Fruit fly (Drosophila melanogaster) whole organism, embryonic: Measurements from ENCODE around the gene CG13074.
A peak's percentile ranks its signal among the peaks of the same experiment; 100 is the strongest.

Source experiments
- Bgb ChIP-seq: fragments of 200-800 bp; sonication (Bioruptor generic); IDR thresholded peaks from 2 replicates; pipeline ENCODE4 v1.3.6; 2022; ENCODE audit warnings: missing biosample characterization, missing genetic modification characterization; ENCODE audit not compliant: partially characterized antibody
- Bteb2 ChIP-seq: fragments of 200-800 bp; sonication (Bioruptor generic); optimal IDR thresholded peaks from 2 replicates; lab custom pipeline; 2016; ENCODE audit warnings: missing biosample characterization, missing genetic modification characterization
- CG10209 ChIP-seq: fragments of 200-800 bp; sonication (Bioruptor generic); optimal IDR thresholded peaks from 3 replicates; lab custom pipeline; 2017; ENCODE audit warnings: missing biosample characterization, mild to moderate bottlenecking, missing genetic modification characterization, missing genetic modification reagents
- CG10366 ChIP-seq: fragments of 200-800 bp; sonication (Bioruptor generic); IDR thresholded peaks from 2 replicates; pipeline ENCODE4 v1.3.6; 2022; ENCODE audit warnings: missing biosample characterization, missing genetic modification characterization
- CG10979 ChIP-seq: fragments of 200-800 bp; sonication (Bioruptor generic); optimal IDR thresholded peaks from 2 replicates; lab custom pipeline; 2018; ENCODE audit warnings: missing biosample characterization, mild to moderate bottlenecking, missing genetic modification characterization, moderate library complexity
- CG11093 ChIP-seq: fragments of 200-800 bp; sonication (Bioruptor generic); IDR thresholded peaks from 3 replicates; pipeline ENCODE4 v1.3.6; 2022; ENCODE audit warnings: missing biosample characterization, missing genetic modification characterization
- CG13287 ChIP-seq: fragments of 200-800 bp; sonication (Bioruptor generic); IDR thresholded peaks from 2 replicates; pipeline ENCODE4 v1.3.6; 2022; ENCODE audit warnings: missing biosample characterization, missing genetic modification characterization; ENCODE audit not compliant: partially characterized antibody
- CG3407 ChIP-seq: fragments of 200-800 bp; sonication (Bioruptor generic); optimal IDR thresholded peaks from 2 replicates; lab custom pipeline; 2018; ENCODE audit warnings: missing biosample characterization, mild to moderate bottlenecking, missing genetic modification characterization
- CG5245 ChIP-seq: fragments of 200-800 bp; sonication (Bioruptor generic); optimal IDR thresholded peaks from 3 replicates; lab custom pipeline; 2016; ENCODE audit warnings: missing biosample characterization, missing genetic modification characterization
- CG6272 ChIP-seq: fragments of 200-800 bp; sonication (Bioruptor generic); IDR thresholded peaks from 2 replicates; pipeline ENCODE4 v1.3.6; 2022; ENCODE audit warnings: missing biosample characterization, missing genetic modification characterization
- CG7357 ChIP-seq: fragments of 200-800 bp; sonication (Bioruptor generic); IDR thresholded peaks from 3 replicates; pipeline ENCODE4 v1.3.6; 2022; ENCODE audit warnings: missing biosample characterization, missing genetic modification characterization
- CG8281 ChIP-seq: fragments of 200-800 bp; sonication (Bioruptor generic); optimal IDR thresholded peaks from 2 replicates; lab custom pipeline; 2018; ENCODE audit warnings: missing biosample characterization, mild to moderate bottlenecking, missing genetic modification characterization, moderate library complexity
- CG9932 ChIP-seq: fragments of 200-800 bp; sonication (Bioruptor generic); IDR thresholded peaks from 2 replicates; pipeline ENCODE4 v1.3.6; 2022; ENCODE audit warnings: missing biosample characterization, missing genetic modification characterization
- Doc2 ChIP-seq: fragments of 200-800 bp; sonication (Bioruptor generic); IDR thresholded peaks from 2 replicates; pipeline ENCODE4 v1.3.6; 2022; ENCODE audit warnings: missing biosample characterization, missing genetic modification characterization
- Dref ChIP-seq: fragments of 200-800 bp; sonication (Bioruptor generic); IDR thresholded peaks from 2 replicates; pipeline ENCODE4 v1.3.6; 2022; ENCODE audit warnings: missing biosample characterization, missing genetic modification characterization
- HLH4C ChIP-seq: fragments of 200-800 bp; sonication (Bioruptor generic); IDR thresholded peaks from 3 replicates; pipeline ENCODE4 v1.3.6; 2022; ENCODE audit warnings: missing biosample characterization, missing genetic modification characterization; ENCODE audit not compliant: partially characterized antibody
- Lhr ChIP-seq: fragments of 200-800 bp; sonication (Bioruptor generic); optimal IDR thresholded peaks from 3 replicates; lab custom pipeline; 2017; ENCODE audit warnings: mild to moderate bottlenecking, missing biosample characterization, missing genetic modification reagents, missing genetic modification characterization
- Meics ChIP-seq: fragments of 200-800 bp; sonication (Bioruptor generic); optimal IDR thresholded peaks from 2 replicates; lab custom pipeline; 2017; ENCODE audit warnings: missing biosample characterization, mild to moderate bottlenecking, missing genetic modification characterization
- Ptx1 ChIP-seq: fragments of 200-800 bp; sonication (Bioruptor generic); IDR thresholded peaks from 2 replicates; pipeline ENCODE4 v1.3.6; 2022; ENCODE audit warnings: missing biosample characterization, missing genetic modification characterization
- Ravus ChIP-seq: fragments of 200-800 bp; sonication (Bioruptor generic); IDR thresholded peaks from 2 replicates; pipeline ENCODE4 v1.3.6; 2022; ENCODE audit warnings: missing biosample characterization, missing genetic modification characterization
- Scr ChIP-seq: fragments of 200-800 bp; sonication (Bioruptor generic); IDR thresholded peaks from 2 replicates; pipeline ENCODE4 v1.3.6; 2022; ENCODE audit warnings: missing biosample characterization, missing genetic modification characterization; ENCODE audit not compliant: partially characterized antibody
- Sin3A ChIP-seq: fragments of >200 bp; optimal IDR thresholded peaks from 2 replicates; lab custom pipeline; 2018
- Sry-β ChIP-seq: fragments of 200-800 bp; sonication (Bioruptor generic); optimal IDR thresholded peaks from 2 replicates; lab custom pipeline; 2018; ENCODE audit warnings: missing biosample characterization, mild to moderate bottlenecking, missing genetic modification characterization, moderate library complexity
- Sry-δ ChIP-seq: fragments of 200-800 bp; sonication (Bioruptor generic); optimal IDR thresholded peaks from 2 replicates; lab custom pipeline; 2016; ENCODE audit warnings: missing biosample characterization, missing genetic modification characterization
- ab ChIP-seq: fragments of 200-800 bp; sonication (Bioruptor generic); optimal IDR thresholded peaks from 2 replicates; lab custom pipeline; 2016; ENCODE audit warnings: missing biosample characterization, missing genetic modification characterization
- amos ChIP-seq: fragments of 200-800 bp; sonication (Bioruptor generic); IDR thresholded peaks from 2 replicates; pipeline ENCODE4 v1.3.6; 2022; ENCODE audit warnings: missing biosample characterization, missing genetic modification characterization; ENCODE audit not compliant: partially characterized antibody
- cad ChIP-seq: fragments of >200 bp; optimal IDR thresholded peaks from 2 replicates; lab custom pipeline; 2017; ENCODE audit warnings: missing biosample characterization, missing genetic modification characterization
- crc ChIP-seq: fragments of 200-800 bp; sonication (Bioruptor generic); optimal IDR thresholded peaks from 2 replicates; lab custom pipeline; 2016; ENCODE audit warnings: missing biosample characterization, missing genetic modification characterization
- crp ChIP-seq, 2 experiments: fragments of 200-800 bp; sonication (Bioruptor generic); optimal IDR thresholded peaks; 2 replicates in 1 of 2; 3 replicates in 1 of 2; lab custom pipeline; 2017; ENCODE audit warnings: missing biosample characterization in 2 of 2, missing genetic modification characterization in 2 of 2, mild to moderate bottlenecking in 1 of 2, moderate library complexity in 1 of 2
- cwo ChIP-seq: fragments of 200-800 bp; sonication (Bioruptor generic); optimal IDR thresholded peaks from 3 replicates; lab custom pipeline; 2017; ENCODE audit warnings: missing biosample characterization, missing genetic modification characterization, mild to moderate bottlenecking, moderate library complexity, missing genetic modification reagents
- danr ChIP-seq: fragments of 200-800 bp; sonication (Bioruptor generic); IDR thresholded peaks from 2 replicates; pipeline ENCODE4 v1.3.6; 2022; ENCODE audit warnings: missing biosample characterization, missing genetic modification characterization
- disco-r ChIP-seq: fragments of 200-800 bp; sonication (Bioruptor generic); optimal IDR thresholded peaks from 2 replicates; lab custom pipeline; 2016; ENCODE audit warnings: missing biosample characterization, missing genetic modification characterization
- dpn ChIP-seq, 2 experiments: fragments of 200-800 bp; sonication (Bioruptor generic); optimal IDR thresholded peaks; 3 replicates each; lab custom pipeline; 2016; ENCODE audit warnings: missing biosample characterization in 2 of 2, missing genetic modification characterization in 2 of 2
- exex ChIP-seq: fragments of 200-800 bp; sonication (Bioruptor generic); optimal IDR thresholded peaks from 4 replicates; lab custom pipeline; 2018; ENCODE audit warnings: missing biosample characterization, mild to moderate bottlenecking, missing genetic modification characterization, moderate library complexity
- fd64A ChIP-seq: fragments of 200-800 bp; sonication (Bioruptor generic); optimal IDR thresholded peaks from 3 replicates; lab custom pipeline; 2018; ENCODE audit warnings: missing biosample characterization, mild to moderate bottlenecking, missing genetic modification characterization
- gsb ChIP-seq: fragments of 200-800 bp; sonication (Bioruptor generic); IDR thresholded peaks from 2 replicates; pipeline ENCODE4 v1.3.6; 2022; ENCODE audit warnings: missing biosample characterization, missing genetic modification characterization
- her ChIP-seq: fragments of 200-800 bp; sonication (Bioruptor generic); optimal IDR thresholded peaks from 2 replicates; lab custom pipeline; 2016; ENCODE audit warnings: missing biosample characterization, missing genetic modification characterization
- ind ChIP-seq: fragments of 200-800 bp; sonication (Bioruptor generic); optimal IDR thresholded peaks from 3 replicates; lab custom pipeline; 2016; ENCODE audit warnings: missing biosample characterization, missing genetic modification characterization
- klu ChIP-seq: fragments of 200-800 bp; sonication (Bioruptor generic); IDR thresholded peaks from 2 replicates; pipeline ENCODE4 v1.3.6; 2022; ENCODE audit warnings: missing biosample characterization, missing genetic modification characterization
- nau ChIP-seq: fragments of 200-800 bp; sonication (Bioruptor generic); optimal IDR thresholded peaks from 3 replicates; lab custom pipeline; 2017; ENCODE audit warnings: missing biosample characterization, mild to moderate bottlenecking, missing genetic modification characterization, missing genetic modification reagents
- p53 ChIP-seq: fragments of 200-800 bp; sonication (Bioruptor generic); optimal IDR thresholded peaks from 2 replicates; lab custom pipeline; 2016; ENCODE audit warnings: missing biosample characterization, missing genetic modification characterization
- pho ChIP-seq: fragments of 200-800 bp; sonication (Bioruptor generic); optimal IDR thresholded peaks from 2 replicates; lab custom pipeline; 2016; ENCODE audit warnings: missing biosample characterization, missing genetic modification characterization
- pzg ChIP-seq: fragments of 200-800 bp; sonication (Bioruptor generic); optimal IDR thresholded peaks from 3 replicates; lab custom pipeline; 2018; ENCODE audit warnings: missing biosample characterization, mild to moderate bottlenecking, missing genetic modification characterization, moderate library complexity
- ranshi ChIP-seq: fragments of 200-800 bp; sonication (Bioruptor generic); IDR thresholded peaks from 2 replicates; pipeline ENCODE4 v1.3.6; 2022; ENCODE audit warnings: missing biosample characterization, missing genetic modification characterization
- rib ChIP-seq: fragments of 200-800 bp; sonication (Bioruptor generic); IDR thresholded peaks from 2 replicates; pipeline ENCODE4 v1.3.6; 2022; ENCODE audit warnings: missing biosample characterization, missing genetic modification characterization
- salm ChIP-seq: fragments of 200-800 bp; sonication (Bioruptor generic); optimal IDR thresholded peaks from 2 replicates; lab custom pipeline; 2018; ENCODE audit warnings: missing biosample characterization, mild to moderate bottlenecking, missing genetic modification characterization
- sisA ChIP-seq: fragments of 200-800 bp; sonication (Bioruptor generic); IDR thresholded peaks from 2 replicates; pipeline ENCODE4 v1.3.6; 2022; ENCODE audit warnings: missing biosample characterization, missing genetic modification characterization
- sug ChIP-seq: fragments of 200-800 bp; optimal IDR thresholded peaks from 2 replicates; lab custom pipeline; 2019; ENCODE audit warnings: missing biosample characterization, mild to moderate bottlenecking, missing genetic modification characterization, moderate library complexity
- vfl ChIP-seq: fragments of 200-800 bp; sonication (Bioruptor generic); optimal IDR thresholded peaks from 2 replicates; lab custom pipeline; 2016; ENCODE audit warnings: missing biosample characterization, missing genetic modification characterization

The CG13074 gene

DNA sequence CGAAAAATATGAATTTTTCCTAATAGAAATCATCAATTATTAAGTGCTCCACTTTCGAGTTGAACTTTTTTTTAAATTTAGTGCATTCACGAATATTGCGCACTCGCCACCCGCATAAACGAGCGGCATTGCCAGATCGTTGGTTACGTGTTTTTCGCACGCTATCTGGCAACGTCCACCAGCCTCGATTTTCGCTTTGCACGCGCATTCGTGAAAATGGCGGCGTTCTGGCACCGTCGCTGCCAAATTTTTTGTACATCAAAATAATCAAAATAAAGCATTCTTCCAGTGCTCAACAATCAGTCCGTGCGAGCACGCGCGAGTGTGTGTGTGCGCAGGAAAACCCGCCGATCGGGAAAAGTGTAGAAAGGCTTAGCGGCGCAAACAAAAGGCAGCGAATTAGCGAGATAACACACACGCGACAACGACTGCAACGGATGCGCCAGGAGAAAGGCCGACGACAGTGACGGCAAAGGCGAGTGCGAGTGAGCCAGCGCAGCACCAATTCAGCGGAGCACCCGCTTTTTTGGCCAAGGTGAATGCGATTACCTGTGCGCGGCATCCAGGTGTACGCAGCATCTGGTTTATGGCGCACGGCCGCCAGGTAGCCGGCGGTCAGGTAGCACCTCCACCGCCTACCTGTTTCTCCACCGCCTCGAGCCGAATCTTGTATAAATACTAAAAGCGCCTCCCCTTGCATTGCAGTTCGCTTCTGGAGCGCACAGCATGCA, 16.5 kb upstream of the CG13074 start:
- TF ChIP-seq CG8281: no peak
- TF ChIP-seq exex (tag; lab: Kevin White, UChicago): peak; percentile 64
- TF ChIP-seq ab (GFP tag; lab: Kevin White, UChicago): peak; percentile 51
- peak; percentile 84 for TF ChIP-seq sug
- TF ChIP-seq dpn (GFP tag; optimal IDR thresholded peaks at IDR 0.05; lab: Kevin White, UChicago): peak; percentile 83 to 91
- peak; percentile 5 for TF ChIP-seq fd64A (GFP tag; lab: Kevin White, UChicago)
- TF ChIP-seq nau (GFP tag; lab: Kevin White, UChicago): no peak
- TF ChIP-seq sisA (GFP tag; lab: Robert Waterston, UW): peak; percentile 72
- TF ChIP-seq Lhr (GFP tag; lab: Kevin White, UChicago): peak; percentile 61
- peak; percentile 75; the same call in 1 of the 2 replicates for TF ChIP-seq rib (GFP tag; lab: Robert Waterston, UW)
- TF ChIP-seq vfl: peak; percentile 85
- TF ChIP-seq her (GFP tag; lab: Kevin White, UChicago): peak; percentile 59
- peak; percentile 83 for TF ChIP-seq CG9932 (GFP tag; lab: Robert Waterston, UW)
- peak in 1 of 2 experiments; percentile 32 for TF ChIP-seq crp (GFP tag; optimal IDR thresholded peaks at IDR 0.05; lab: Kevin White, UChicago)
- TF ChIP-seq Sry-δ (GFP tag; lab: Kevin White, UChicago): peak; percentile 73
- TF ChIP-seq Ravus: no peak; the same call in 1 of the 2 replicates
- peak; percentile 66 for TF ChIP-seq CG3407
- TF ChIP-seq Ptx1 (GFP tag; lab: Robert Waterston, UW): peak; percentile 79
- TF ChIP-seq Sry-β (GFP tag; lab: Kevin White, UChicago): no peak
- TF ChIP-seq CG5245 (GFP tag; lab: Kevin White, UChicago): peak; percentile 59
- TF ChIP-seq salm (tag; lab: Kevin White, UChicago): peak; percentile 41
- TF ChIP-seq HLH4C (GFP tag; lab: Robert Waterston, UW): peak; percentile 65
- peak; percentile 49; the same call in 1 of the 2 replicates for TF ChIP-seq danr
- peak; percentile 62 for TF ChIP-seq Scr (GFP tag; lab: Robert Waterston, UW)
- TF ChIP-seq Sin3A (lab: Kevin White, UChicago): peak; percentile 62
- peak; percentile 86 for TF ChIP-seq pzg
- peak; percentile 77 for TF ChIP-seq amos (GFP tag; lab: Robert Waterston, UW)
- TF ChIP-seq Doc2 (GFP tag; lab: Robert Waterston, UW): no peak
- peak; percentile 69 for TF ChIP-seq disco-r (GFP tag; lab: Kevin White, UChicago)
- TF ChIP-seq CG13287 (GFP tag; lab: Robert Waterston, UW): peak; percentile 79
- TF ChIP-seq Bgb (GFP tag; lab: Robert Waterston, UW): peak; percentile 88
- TF ChIP-seq Bteb2: peak; percentile 73
- peak; percentile 77 for TF ChIP-seq CG10979 (tag; lab: Kevin White, UChicago)
- peak; percentile 75; the same call in 1 of the 2 replicates for TF ChIP-seq ranshi
- peak; percentile 85 for TF ChIP-seq Meics (GFP tag; lab: Kevin White, UChicago)
- peak; percentile 84 for TF ChIP-seq CG10209
- TF ChIP-seq klu (GFP tag; lab: Robert Waterston, UW): peak; percentile 55; the same call in 1 of the 2 replicates
- TF ChIP-seq CG6272 (GFP tag; lab: Robert Waterston, UW): peak; percentile 51
- TF ChIP-seq CG10366 (GFP tag; lab: Robert Waterston, UW): peak; percentile 80
- TF ChIP-seq crc: peak; percentile 77
- TF ChIP-seq p53 (GFP tag; lab: Kevin White, UChicago): peak; percentile 72
- peak; percentile 46 for TF ChIP-seq Dref (GFP tag; lab: Robert Waterston, UW)
- peak; percentile 19; the same call in 1 of the 3 replicates for TF ChIP-seq CG7357 (GFP tag; lab: Robert Waterston, UW)
- 0 out of 2 replicates have a peak, but pooled peaks have one; percentile 23 for TF ChIP-seq gsb (GFP tag; lab: Robert Waterston, UW)
- TF ChIP-seq cad (GFP tag; lab: Kevin White, UChicago): peak; percentile 62
- peak; percentile 80 for TF ChIP-seq cwo
- TF ChIP-seq pho (GFP tag; lab: Kevin White, UChicago): peak; percentile 93
- TF ChIP-seq ind (GFP tag; lab: Kevin White, UChicago): peak; percentile 83
- TF ChIP-seq CG11093: peak; percentile 57; the same call in 1 of the 3 replicates
